Fruit fly (Drosophila melanogaster): Measurements from ENCODE around the gene CG42464.
A peak's percentile ranks its signal among the peaks of the same experiment; 100 is the strongest.

CG42464 gene

DNA sequence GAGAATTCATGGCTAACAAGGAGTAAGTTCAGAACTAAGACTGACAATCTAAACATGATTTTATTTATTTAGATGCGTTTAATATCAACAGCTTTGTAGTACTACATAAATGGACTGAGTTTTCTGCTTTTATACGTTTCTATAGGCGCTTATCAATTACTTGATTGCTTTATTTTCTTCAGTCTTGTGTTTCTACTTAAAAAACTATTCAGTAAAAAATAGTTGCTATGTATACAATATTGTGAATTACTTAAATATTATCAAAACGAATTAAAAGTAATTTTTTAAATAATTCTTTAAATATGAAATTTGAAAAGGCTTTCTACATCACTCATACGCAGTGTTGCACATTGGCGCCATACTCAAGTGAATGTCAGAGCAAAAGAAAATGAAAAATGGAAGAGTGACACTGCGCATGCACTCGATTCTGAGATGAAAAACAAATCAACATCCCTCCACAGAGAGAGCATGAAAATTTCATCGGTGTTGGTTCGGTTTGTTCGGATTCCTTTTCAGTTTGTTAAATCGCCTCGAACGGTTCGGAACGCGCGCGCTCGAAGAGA is 18.5 kb downstream of the CG42464 start, which contains the start of the genes lectin-24A and Shaw:
lectin-24A (minus strand) TSS at position 101 of the 563 bp plus-strand sequence.
Shaw (plus strand) TSS at position 513 of the 563 bp plus-strand sequence.
- TF ChIP-seq Crg-1 (GFP tag; optimal IDR thresholded peaks at IDR 0.05) (no peak), Mnt (GFP tag; optimal IDR thresholded peaks at IDR 0.05) (no peak), Clk (GFP tag; optimal IDR thresholded peaks at IDR 0.05) (no peak), cnc (optimal IDR thresholded peaks at IDR 0.05) (no peak), ovo (GFP tag; optimal IDR thresholded peaks at IDR 0.05) (no peak), toe (GFP tag; optimal IDR thresholded peaks at IDR 0.05) (no peak), CG5204 (GFP tag; optimal IDR thresholded peaks at IDR 0.05) (no peak), CG11617 (GFP tag; optimal IDR thresholded peaks at IDR 0.05) (no peak), tj (GFP tag; optimal IDR thresholded peaks at IDR 0.05) (no peak), CG1620 (GFP tag; optimal IDR thresholded peaks at IDR 0.05) (no peak), CG33017 (tag; optimal IDR thresholded peaks at IDR 0.05) (no peak)

- TF ChIP-seq cnc (optimal IDR thresholded peaks at IDR 0.05) = no peak
- no peak for TF ChIP-seq ovo (GFP tag; optimal IDR thresholded peaks at IDR 0.05)
- peak; percentile 5 for TF ChIP-seq CG5204 (GFP tag; optimal IDR thresholded peaks at IDR 0.05)
- no peak for TF ChIP-seq Mnt (GFP tag; optimal IDR thresholded peaks at IDR 0.05)
- no peak for TF ChIP-seq kay (GFP tag; ENCODE audit: borderline replicate concordance)
- no peak for TF ChIP-seq bab1 (GFP tag; optimal IDR thresholded peaks at IDR 0.05)
- no peak for TF ChIP-seq CG7101 (tag; optimal IDR thresholded peaks at IDR 0.05)
- no peak for TF ChIP-seq cic (GFP tag; optimal IDR thresholded peaks at IDR 0.05)
Measured at dm6 chr2L:3719414-3719959, 20.2 kb downstream of the CG42464 start.

DNA sequence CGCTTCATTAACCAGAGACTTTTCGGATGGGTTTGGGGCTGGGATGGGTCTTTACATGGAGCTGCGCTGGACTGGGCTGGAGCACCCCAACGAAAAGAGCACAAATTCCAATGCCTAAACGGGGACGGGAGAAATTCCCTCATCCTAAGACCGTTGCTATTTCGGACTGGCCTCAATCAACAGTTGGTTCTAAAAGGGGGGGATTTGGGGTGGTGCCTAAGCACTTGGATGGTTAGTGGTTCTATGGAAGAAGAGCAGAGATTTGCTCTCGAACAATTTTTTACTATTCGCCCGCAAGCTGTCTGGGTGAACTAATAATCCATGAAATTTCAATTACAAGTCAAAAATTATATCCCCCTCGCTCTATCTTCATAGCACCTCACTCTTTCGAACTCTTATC is 30.4 kb downstream of the CG42464 start:
- no peak for TF ChIP-seq bab1 (GFP tag; optimal IDR thresholded peaks at IDR 0.05)
- no peak for TF ChIP-seq CG7045 (GFP tag; optimal IDR thresholded peaks at IDR 0.05)
- no peak for TF ChIP-seq kay (GFP tag; ENCODE audit: borderline replicate concordance)
- TF ChIP-seq ovo (GFP tag; optimal IDR thresholded peaks at IDR 0.05) = no peak
- TF ChIP-seq CG7101 (tag; optimal IDR thresholded peaks at IDR 0.05) = no peak
- TF ChIP-seq Crg-1 (GFP tag; optimal IDR thresholded peaks at IDR 0.05) = no peak
- TF ChIP-seq CG1620 (GFP tag; optimal IDR thresholded peaks at IDR 0.05) = no peak
- TF ChIP-seq pad (GFP tag; optimal IDR thresholded peaks at IDR 0.05) = no peak
- TF ChIP-seq Hr96 (GFP tag; optimal IDR thresholded peaks at IDR 0.05) = no peak
- no peak for TF ChIP-seq Clk (GFP tag; optimal IDR thresholded peaks at IDR 0.05)
- no peak for TF ChIP-seq toe (GFP tag; optimal IDR thresholded peaks at IDR 0.05)
- no peak for TF ChIP-seq cnc (optimal IDR thresholded peaks at IDR 0.05)

DNA sequence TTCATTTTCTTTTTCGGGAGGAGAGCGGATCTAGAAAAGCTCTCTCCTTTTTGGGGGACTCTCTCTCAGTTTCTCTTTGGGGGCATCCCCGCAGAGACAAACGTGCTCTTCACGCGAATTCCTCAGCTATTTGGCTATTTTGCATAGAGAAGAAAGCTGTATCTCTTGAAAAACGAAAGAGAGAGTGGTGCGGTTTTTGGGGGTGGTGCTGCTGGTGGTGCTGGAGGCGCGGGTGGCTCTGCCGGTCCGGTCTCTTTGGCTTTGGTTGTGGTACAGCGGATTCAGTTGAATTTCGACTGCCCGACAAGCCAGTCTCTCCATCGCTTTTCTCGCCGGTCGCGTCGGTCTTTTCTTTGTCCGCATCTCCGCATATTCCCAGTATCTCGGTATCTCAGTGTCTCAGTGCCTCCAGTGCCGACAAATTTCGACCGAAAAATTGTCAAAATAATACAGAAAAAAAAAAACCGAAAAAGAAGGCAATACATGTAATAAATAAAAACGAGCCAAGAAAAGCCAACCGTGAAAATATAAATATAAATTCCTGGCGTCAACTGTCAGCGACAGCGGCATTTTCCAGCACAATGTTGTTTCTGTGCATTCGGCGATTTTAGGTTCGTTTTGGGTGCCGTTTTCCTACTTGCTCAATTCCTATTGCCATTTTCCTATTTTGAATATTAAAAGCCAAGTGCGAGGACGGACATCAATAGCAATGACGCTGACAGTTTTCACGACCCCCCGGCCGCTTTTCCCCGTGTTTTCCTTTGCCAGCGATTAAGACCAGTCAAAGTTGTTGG is 31.1 kb downstream of the CG42464 start, which contains the start of gene CG10019:
CG10019 (plus strand) TSS at position 285 of the 794 bp plus-strand sequence.
- TF ChIP-seq tj (GFP tag; optimal IDR thresholded peaks at IDR 0.05) (no peak), kay (GFP tag; ENCODE audit: borderline replicate concordance) (peak; percentile 65), Hr96 (GFP tag; optimal IDR thresholded peaks at IDR 0.05) (no peak)

DNA sequence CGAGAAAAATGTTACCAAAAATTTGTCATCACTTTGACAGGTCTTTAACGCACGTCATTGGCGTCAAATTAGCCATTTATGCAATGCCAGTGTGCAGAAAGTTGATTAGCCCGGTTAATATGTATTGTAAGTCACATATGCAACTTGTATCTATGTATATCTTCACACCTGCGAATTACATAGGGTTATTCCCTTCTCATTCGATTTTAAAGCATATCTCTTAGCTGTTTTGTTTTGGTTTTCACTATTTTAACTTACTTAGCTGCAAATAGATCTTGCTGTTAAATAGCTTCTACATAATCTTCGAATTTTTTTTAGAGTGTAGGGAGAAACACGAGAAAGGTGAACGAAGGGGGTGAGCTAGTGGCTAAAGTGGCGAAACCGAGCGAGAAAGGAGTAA is 31.8 kb downstream of the CG42464 start:
- TF ChIP-seq cnc (optimal IDR thresholded peaks at IDR 0.05) = no peak
- TF ChIP-seq toe (GFP tag; optimal IDR thresholded peaks at IDR 0.05) = no peak
- TF ChIP-seq kay (GFP tag; ENCODE audit: borderline replicate concordance) = no peak
- no peak for TF ChIP-seq CG12768 (GFP tag; optimal IDR thresholded peaks at IDR 0.05)
- TF ChIP-seq Clk (GFP tag; optimal IDR thresholded peaks at IDR 0.05) = no peak
- TF ChIP-seq pad (GFP tag; optimal IDR thresholded peaks at IDR 0.05) = no peak
- TF ChIP-seq ovo (GFP tag; optimal IDR thresholded peaks at IDR 0.05) = no peak
- TF ChIP-seq CG11617 (GFP tag; optimal IDR thresholded peaks at IDR 0.05) = no peak

DNA sequence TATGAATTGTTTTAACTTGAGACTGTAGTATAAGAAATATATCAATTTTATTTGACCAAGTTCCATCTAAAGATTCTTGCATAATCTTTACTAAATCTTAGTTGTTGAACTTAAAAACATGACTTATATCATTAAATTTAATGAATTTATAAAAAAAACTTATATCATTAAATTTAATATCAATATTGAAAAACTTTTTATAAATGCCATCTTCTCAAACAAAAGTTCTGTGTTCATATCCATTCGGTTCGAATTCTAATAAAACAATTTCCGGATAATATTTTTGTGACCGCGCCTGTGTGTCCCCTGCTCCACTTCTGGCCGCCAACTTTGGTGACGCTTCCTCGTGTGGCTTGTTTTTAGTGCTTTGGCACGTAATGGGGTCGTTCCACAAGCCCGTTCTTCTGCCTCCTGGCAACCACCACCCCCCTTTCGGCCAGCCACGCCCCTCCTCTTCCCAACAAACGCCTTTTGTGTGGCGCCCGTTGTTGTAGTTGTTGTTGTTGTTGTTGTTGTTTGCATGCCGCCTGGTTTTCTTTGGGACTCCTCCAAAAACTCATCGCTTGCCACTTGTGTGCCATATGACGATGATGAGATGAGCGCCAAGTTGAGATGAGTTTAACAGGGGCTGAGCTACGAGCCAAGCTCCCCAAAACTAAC is 37.9 kb downstream of the CG42464 start:
- no peak for TF ChIP-seq pad (GFP tag; optimal IDR thresholded peaks at IDR 0.05)
- no peak for TF ChIP-seq toe (GFP tag; optimal IDR thresholded peaks at IDR 0.05)
- TF ChIP-seq CG1620 (GFP tag; optimal IDR thresholded peaks at IDR 0.05) = no peak
- no peak for TF ChIP-seq bab1 (GFP tag; optimal IDR thresholded peaks at IDR 0.05)
- TF ChIP-seq CG12768 (GFP tag; optimal IDR thresholded peaks at IDR 0.05) = no peak
- no peak for TF ChIP-seq ovo (GFP tag; optimal IDR thresholded peaks at IDR 0.05)
- no peak for TF ChIP-seq Clk (GFP tag; optimal IDR thresholded peaks at IDR 0.05)
- no peak for TF ChIP-seq Crg-1 (GFP tag; optimal IDR thresholded peaks at IDR 0.05)
- TF ChIP-seq CG14711 (tag; optimal IDR thresholded peaks at IDR 0.05) = no peak
- no peak for TF ChIP-seq CG7101 (tag; optimal IDR thresholded peaks at IDR 0.05)
